Fruit fly (Drosophila melanogaster) whole organism, wandering third instar larva: ENCODE data around the gene sit.

Source experiments
- CG32264 ChIP-seq: fragments of 200-800 bp; sonication (Bioruptor generic); optimal IDR thresholded peaks from 2 replicates; lab custom pipeline; 2016; ENCODE audit warnings: missing biosample characterization, missing genetic modification characterization
- CG9705 ChIP-seq: fragments of 200-800 bp; sonication (Bioruptor generic); optimal IDR thresholded peaks from 2 replicates; lab custom pipeline; 2018; ENCODE audit warnings: missing biosample characterization, mild to moderate bottlenecking, missing genetic modification characterization
- Dfd ChIP-seq: fragments of >200 bp; optimal IDR thresholded peaks from 2 replicates; lab custom pipeline; 2017; ENCODE audit warnings: missing biosample characterization, missing genetic modification characterization
- GATAd ChIP-seq: sonication (Bioruptor generic); optimal IDR thresholded peaks from 2 replicates; lab custom pipeline; 2016; ENCODE audit warnings: missing biosample characterization, missing genetic modification characterization
- HLH106 ChIP-seq: fragments of 200-800 bp; optimal IDR thresholded peaks from 3 replicates; lab custom pipeline; 2019; ENCODE audit warnings: missing biosample characterization, mild to moderate bottlenecking, missing genetic modification characterization, moderate library complexity
- Hr78 ChIP-seq: fragments of >200 bp; optimal IDR thresholded peaks from 2 replicates; lab custom pipeline; 2017; ENCODE audit warnings: missing biosample characterization, missing genetic modification characterization
- Hr83 ChIP-seq: fragments of 200-300 bp; sonication (Bioruptor generic); optimal IDR thresholded peaks from 2 replicates; lab custom pipeline; 2016; ENCODE audit warnings: missing biosample characterization, mild to moderate bottlenecking, missing genetic modification characterization, moderate library complexity; ENCODE audit not compliant: poor library complexity, severe bottlenecking
- Jra ChIP-seq: sonication (Bioruptor generic); optimal IDR thresholded peaks from 2 replicates; lab custom pipeline; 2016; ENCODE audit warnings: missing biosample characterization, missing genetic modification characterization
- Mio ChIP-seq: sonication (Bioruptor generic); optimal IDR thresholded peaks from 2 replicates; lab custom pipeline; 2016; ENCODE audit warnings: missing biosample characterization, missing genetic modification characterization
- Myc ChIP-seq: fragments of >200 bp; optimal IDR thresholded peaks from 2 replicates; lab custom pipeline; 2017
- N ChIP-seq: fragments of >200 bp; optimal IDR thresholded peaks from 2 replicates; lab custom pipeline; 2018; ENCODE audit warnings: missing biosample characterization, missing external identifiers, missing genetic modification characterization
- OdsH ChIP-seq: fragments of 200-800 bp; sonication (Bioruptor generic); optimal IDR thresholded peaks from 2 replicates; lab custom pipeline; 2016; ENCODE audit warnings: missing biosample characterization, mild to moderate bottlenecking, missing genetic modification characterization
- Rel ChIP-seq, 2 experiments: fragments of 200-800 bp; sonication (Bioruptor generic) in 1 of 2; optimal IDR thresholded peaks; 2 replicates in 1 of 2; 3 replicates in 1 of 2; lab custom pipeline; 2016 to 2019; ENCODE audit warnings: mild to moderate bottlenecking in 2 of 2, missing biosample characterization in 2 of 2, missing genetic modification characterization in 2 of 2, moderate library complexity in 1 of 2
- Vsx2 ChIP-seq: fragments of 200-300, 225-300 bp; sonication (Bioruptor generic); optimal IDR thresholded peaks from 2 replicates; lab custom pipeline; 2018; ENCODE audit warnings: missing biosample characterization, missing genetic modification characterization; ENCODE audit not compliant: partially characterized antibody
- br ChIP-seq: fragments of 200-800 bp; sonication (Bioruptor generic); optimal IDR thresholded peaks from 2 replicates; lab custom pipeline; 2016; ENCODE audit warnings: missing biosample characterization, missing genetic modification characterization
- brk ChIP-seq: fragments of 200-800 bp; sonication (Bioruptor generic); optimal IDR thresholded peaks from 2 replicates; lab custom pipeline; 2016; ENCODE audit warnings: missing biosample characterization, mild to moderate bottlenecking, missing genetic modification characterization
- dl ChIP-seq, 2 experiments: fragments of 175-275, 200-275 bp in 1 of 2; fragments of 200-275 bp in 1 of 2; sonication (Bioruptor generic); optimal IDR thresholded peaks; lab custom pipeline; 2018; ENCODE audit warnings: mild to moderate bottlenecking in 2 of 2, missing biosample characterization in 2 of 2, missing genetic modification characterization in 2 of 2, moderate library complexity in 2 of 2; ENCODE audit not compliant: partially characterized antibody in 2 of 2, insufficient read depth in 1 of 2
- dsf ChIP-seq: sonication (Bioruptor generic); optimal IDR thresholded peaks from 2 replicates; lab custom pipeline; 2016; ENCODE audit warnings: missing biosample characterization, missing genetic modification characterization, borderline replicate concordance
- foxo ChIP-seq, 2 experiments: fragments of 200-800 bp; sonication (Bioruptor generic); optimal IDR thresholded peaks; 2 replicates in 1 of 2; 3 replicates in 1 of 2; lab custom pipeline; 2016 to 2017; ENCODE audit warnings: missing biosample characterization in 2 of 2, missing genetic modification characterization in 2 of 2
- fru ChIP-seq: fragments of 200-800 bp; sonication (Bioruptor generic); optimal IDR thresholded peaks from 3 replicates; lab custom pipeline; 2016; ENCODE audit warnings: missing biosample characterization, mild to moderate bottlenecking, missing genetic modification characterization
- h ChIP-seq: fragments of 200-800 bp; sonication (Bioruptor generic); optimal IDR thresholded peaks from 3 replicates; lab custom pipeline; 2016; ENCODE audit warnings: missing biosample characterization, mild to moderate bottlenecking, missing genetic modification characterization
- jim ChIP-seq: fragments of 175-275, 200-325 bp; sonication (Bioruptor generic); optimal IDR thresholded peaks from 2 replicates; lab custom pipeline; 2016; ENCODE audit warnings: missing biosample characterization, mild to moderate bottlenecking, missing genetic modification characterization
- lola ChIP-seq: fragments of >200 bp; optimal IDR thresholded peaks from 2 replicates; lab custom pipeline; 2017; ENCODE audit warnings: missing biosample characterization, missing genetic modification characterization
- pan ChIP-seq: fragments of >200 bp; optimal IDR thresholded peaks from 2 replicates; lab custom pipeline; 2017
- sage ChIP-seq: fragments of 200-800 bp; sonication (Bioruptor generic); optimal IDR thresholded peaks from 2 replicates; lab custom pipeline; 2016; ENCODE audit warnings: missing biosample characterization, mild to moderate bottlenecking, missing genetic modification characterization
- sv ChIP-seq: fragments of 200-800 bp; sonication (Bioruptor generic); optimal IDR thresholded peaks from 3 replicates; lab custom pipeline; 2016; ENCODE audit warnings: missing biosample characterization, missing genetic modification characterization
- tai ChIP-seq: sonication (Bioruptor generic); optimal IDR thresholded peaks from 2 replicates; lab custom pipeline; 2016; ENCODE audit warnings: missing biosample characterization, missing genetic modification characterization
- usp ChIP-seq: fragments of >200 bp; optimal IDR thresholded peaks from 2 replicates; lab custom pipeline; 2017; ENCODE audit warnings: missing biosample characterization, missing genetic modification characterization
- woc ChIP-seq: sonication (Bioruptor generic); optimal IDR thresholded peaks from 2 replicates; lab custom pipeline; 2016; ENCODE audit warnings: missing biosample characterization, mild to moderate bottlenecking, missing genetic modification characterization

Gene sit

dm6 chr3R:22586525-22586924 is 24.2 kb upstream of the sit start, which contains the start of gene btn:
btn (minus strand) TSS chr3R:22586625.
- TF ChIP-seq woc (GFP tag; lab: Kevin White, UChicago) (no peak), sv (GFP tag; lab: Kevin White, UChicago) (no peak), dsf (GFP tag; lab: Kevin White, UChicago) (no peak), foxo (GFP tag; optimal IDR thresholded peaks at IDR 0.05; lab: Kevin White, UChicago) (no peak)
- TF ChIP-seq, all 38 proteins: peak for 0

- TF ChIP-seq Rel (GFP tag; optimal IDR thresholded peaks at IDR 0.05; lab: Kevin White, UChicago): no peak
- no peak for TF ChIP-seq Rel (tag; optimal IDR thresholded peaks at IDR 0.05; lab: Kevin White, UChicago)
- no peak for TF ChIP-seq lola
- TF ChIP-seq sv (GFP tag; lab: Kevin White, UChicago): no peak
- no peak for TF ChIP-seq Hr83 (GFP tag; lab: Kevin White, UChicago)
- no peak for TF ChIP-seq woc (GFP tag; lab: Kevin White, UChicago)
- TF ChIP-seq usp (GFP tag; lab: Kevin White, UChicago): no peak
- TF ChIP-seq brk (GFP tag; lab: Kevin White, UChicago): no peak
- TF ChIP-seq HLH106 (tag; lab: Kevin White, UChicago): no peak
- no peak for TF ChIP-seq Vsx2
- TF ChIP-seq tai (GFP tag; lab: Kevin White, UChicago): no peak
- no peak for TF ChIP-seq br (GFP tag; lab: Kevin White, UChicago)
- TF ChIP-seq h (GFP tag; lab: Kevin White, UChicago): no peak
- TF ChIP-seq dsf (GFP tag; lab: Kevin White, UChicago): no peak
- no peak for TF ChIP-seq pan
- no peak for TF ChIP-seq CG9705 (GFP tag; lab: Kevin White, UChicago)
- TF ChIP-seq, all 38 proteins: peak for 0
Observed at dm6 chr3R:22584582-22584981, 22.2 kb upstream of the sit start, which contains the start of the genes CG33107 and CG6937. CG33107 (minus strand) TSS chr3R:22584718. CG6937 (plus strand) TSS chr3R:22584773.

- no peak for TF ChIP-seq CG9705 (GFP tag; lab: Kevin White, UChicago)
- no peak for TF ChIP-seq woc (GFP tag; lab: Kevin White, UChicago)
- TF ChIP-seq jim (GFP tag; lab: Kevin White, UChicago): no peak
- TF ChIP-seq fru (GFP tag; lab: Kevin White, UChicago): no peak
- TF ChIP-seq sage (GFP tag; lab: Kevin White, UChicago): no peak
Observed at dm6 chr3R:22582981-22583380, 20.6 kb upstream of the sit start, which contains the start of gene Dph5. Dph5 (minus strand) TSS chr3R:22583225.

- no peak for TF ChIP-seq Hr83 (GFP tag; lab: Kevin White, UChicago)
- peak; percentile 19 for TF ChIP-seq Myc (lab: Kevin White, UChicago)
Observed at dm6 chr3R:22580546-22580945, 18.2 kb upstream of the sit start, which contains the start of gene CSN6. CSN6 (plus strand) TSS chr3R:22580773.

- TF ChIP-seq jim (GFP tag; lab: Kevin White, UChicago) (no peak), tai (GFP tag; lab: Kevin White, UChicago) (no peak), Myc (lab: Kevin White, UChicago) (no peak), CG32264 (GFP tag; lab: Kevin White, UChicago) (no peak), dl (GFP tag; optimal IDR thresholded peaks at IDR 0.05; lab: Kevin White, UChicago; ENCODE audit: insufficient read depth in 1 of 2, partially characterized antibody in 2 of 2) (no peak), HLH106 (tag; lab: Kevin White, UChicago) (no peak), h (GFP tag; lab: Kevin White, UChicago) (no peak), woc (GFP tag; lab: Kevin White, UChicago) (no peak), GATAd (no peak), sv (GFP tag; lab: Kevin White, UChicago) (no peak), Jra (GFP tag; lab: Kevin White, UChicago) (no peak), OdsH (no peak), usp (GFP tag; lab: Kevin White, UChicago) (no peak), N (no peak), Hr78 (GFP tag; lab: Kevin White, UChicago) (no peak), Mio (GFP tag; lab: Kevin White, UChicago) (no peak), Dfd (GFP tag; lab: Kevin White, UChicago) (no peak)
Observed at dm6 chr3R:22576979-22577378, 14.6 kb upstream of the sit start.
